Fruit fly (Drosophila melanogaster): Measurements from ENCODE around the gene yem.

The yem gene

dm6 chr3R:29083459-29084457 lies 38.9 kb downstream of the yem start (continued):
- TF ChIP-seq CG17612 (GFP tag; IDR thresholded peaks at IDR 0.05), result no peak
- TF ChIP-seq CG4730 (GFP tag; IDR thresholded peaks at IDR 0.05), result no peak
- no peak for TF ChIP-seq al (GFP tag; IDR thresholded peaks at IDR 0.05)
- TF ChIP-seq CG6813 (GFP tag; optimal IDR thresholded peaks at IDR 0.05), result peak; percentile 44
- TF ChIP-seq CG10147 (GFP tag; optimal IDR thresholded peaks at IDR 0.05), result no peak
- TF ChIP-seq CG16863 (GFP tag; optimal IDR thresholded peaks at IDR 0.05), result no peak
- TF ChIP-seq CG31224 (GFP tag; IDR thresholded peaks at IDR 0.05), result no peak
- TF ChIP-seq CoRest (tag; optimal IDR thresholded peaks at IDR 0.05), result no peak
- 0 out of 2 replicates have a peak, but pooled peaks have one; percentile 3 for TF ChIP-seq aop (GFP tag; IDR thresholded peaks at IDR 0.05)
- no peak for TF ChIP-seq hb (GFP tag; IDR thresholded peaks at IDR 0.05; ENCODE audit: partially characterized antibody)
- TF ChIP-seq PHDP (tag; optimal IDR thresholded peaks at IDR 0.05), result peak; percentile 5
- TF ChIP-seq CG2202 (tag; optimal IDR thresholded peaks at IDR 0.05), result peak; percentile 51
- no peak for TF ChIP-seq stc (GFP tag; IDR thresholded peaks at IDR 0.05)
- TF ChIP-seq Ada2b (GFP tag; IDR thresholded peaks at IDR 0.05), result no peak
- no peak for TF ChIP-seq CG34422 (GFP tag; IDR thresholded peaks at IDR 0.05)
- no peak for TF ChIP-seq CG18476 (GFP tag; optimal IDR thresholded peaks at IDR 0.05)
- no peak for TF ChIP-seq CG10543 (GFP tag; optimal IDR thresholded peaks at IDR 0.05)
- TF ChIP-seq Doc3 (GFP tag; IDR thresholded peaks at IDR 0.05; ENCODE audit: partially characterized antibody), result no peak
- TF ChIP-seq mirr (GFP tag; optimal IDR thresholded peaks at IDR 0.05), result no peak
- TF ChIP-seq ase (GFP tag; IDR thresholded peaks at IDR 0.05), result no peak
- no peak for TF ChIP-seq az2 (GFP tag; optimal IDR thresholded peaks at IDR 0.05)
- TF ChIP-seq CG10209 (GFP tag; optimal IDR thresholded peaks at IDR 0.05), result no peak
- no peak for TF ChIP-seq vvl (GFP tag; IDR thresholded peaks at IDR 0.05)
- TF ChIP-seq Fer2 (tag; optimal IDR thresholded peaks at IDR 0.05), result no peak
- TF ChIP-seq tx (GFP tag; optimal IDR thresholded peaks at IDR 0.05), result no peak
- no peak for TF ChIP-seq Max (GFP tag; optimal IDR thresholded peaks at IDR 0.05)
- TF ChIP-seq lab (GFP tag; optimal IDR thresholded peaks at IDR 0.05), result no peak
- no peak for TF ChIP-seq Myb (GFP tag; optimal IDR thresholded peaks at IDR 0.05)
- no peak for TF ChIP-seq lov (optimal IDR thresholded peaks at IDR 0.05)
- no peak for TF ChIP-seq lov (GFP tag; IDR thresholded peaks at IDR 0.05)
- TF ChIP-seq shn (GFP tag; optimal IDR thresholded peaks at IDR 0.05), result no peak
- TF ChIP-seq hth (optimal IDR thresholded peaks at IDR 0.05), result no peak
- peak; percentile 44 for TF ChIP-seq CG1832 (GFP tag; optimal IDR thresholded peaks at IDR 0.05)
- no peak for TF ChIP-seq sug (tag; optimal IDR thresholded peaks at IDR 0.05)
- TF ChIP-seq Sry-β (GFP tag; optimal IDR thresholded peaks at IDR 0.05), result peak; percentile 35
- TF ChIP-seq toy (GFP tag; IDR thresholded peaks at IDR 0.05), result no peak
- no peak for TF ChIP-seq zen2 (GFP tag; IDR thresholded peaks at IDR 0.05; ENCODE audit: partially characterized antibody)
- TF ChIP-seq emc (GFP tag; optimal IDR thresholded peaks at IDR 0.05), result no peak
- no peak for TF ChIP-seq slbo (GFP tag; IDR thresholded peaks at IDR 0.05)
- no peak for TF ChIP-seq ato (GFP tag; IDR thresholded peaks at IDR 0.05; ENCODE audit: partially characterized antibody)
- TF ChIP-seq CG11560 (tag; IDR thresholded peaks at IDR 0.05), result no peak
- no peak for TF ChIP-seq bigmax (GFP tag; optimal IDR thresholded peaks at IDR 0.05)
- TF ChIP-seq E2f2 (GFP tag; IDR thresholded peaks at IDR 0.05), result no peak
- no peak for TF ChIP-seq maf-S (GFP tag; optimal IDR thresholded peaks at IDR 0.05)
- no peak for TF ChIP-seq CG7839 (tag; optimal IDR thresholded peaks at IDR 0.05)
- TF ChIP-seq D19B (GFP tag; optimal IDR thresholded peaks at IDR 0.05), result no peak
- TF ChIP-seq Spps (tag; optimal IDR thresholded peaks at IDR 0.05), result no peak
- no peak for TF ChIP-seq jigr1 (GFP tag; IDR thresholded peaks at IDR 0.05)
- TF ChIP-seq Fer1 (GFP tag; optimal IDR thresholded peaks at IDR 0.05), result no peak
- no peak for TF ChIP-seq CG11247 (GFP tag; IDR thresholded peaks at IDR 0.05)

All from whole organism, embryonic.